Worm (Caenorhabditis elegans) whole organism, L1 larva: Measurements from ENCODE around the gene pro-1.
"Not testable (repeated sequence)": the region's sequence is repeated elsewhere in the genome, so short reads cannot be mapped to it uniquely, and the experiment has no call there.

Experiments
- ama-1 ChIP-seq: fragments of 150-350 bp; optimal IDR thresholded peaks from 2 replicates; lab custom pipeline; 2014
- ceh-82 ChIP-seq, 3 experiments: fragments of 150-350 bp in 1 of 3; sonication (generic microtip) in 2 of 3; optimal IDR thresholded peaks; 2 replicates each; lab custom pipeline; 2014 to 2017; ENCODE audit warnings: missing biosample characterization in 3 of 3, missing genetic modification characterization in 3 of 3
- fkh-4 ChIP-seq: sonication (generic microtip); optimal IDR thresholded peaks from 2 replicates; lab custom pipeline; 2016; ENCODE audit warnings: missing compliant biosample characterization, missing genetic modification characterization, borderline replicate concordance
- nhr-11 ChIP-seq: fragments of 150-350 bp; optimal IDR thresholded peaks from 2 replicates; lab custom pipeline; 2014; ENCODE audit warnings: missing biosample characterization, missing genetic modification characterization
- nhr-76 ChIP-seq: sonication (generic microtip); optimal IDR thresholded peaks from 2 replicates; lab custom pipeline; 2017; ENCODE audit warnings: missing biosample characterization, missing genetic modification characterization
- sox-4 ChIP-seq: sonication (generic microtip); optimal IDR thresholded peaks from 2 replicates; lab custom pipeline; 2016; ENCODE audit warnings: missing genetic modification characterization, missing compliant biosample characterization
- unc-98 ChIP-seq: fragments of 200-800 bp; sonication (Bioruptor generic); IDR thresholded peaks from 2 replicates; pipeline ENCODE4 v1.3.6; 2022; ENCODE audit warnings: missing genetic modification characterization, missing compliant biosample characterization
- ztf-11 ChIP-seq, 2 experiments: sonication (generic microtip); optimal IDR thresholded peaks; 2 replicates each; lab custom pipeline; 2016 to 2017; ENCODE audit warnings: missing genetic modification characterization in 2 of 2, missing biosample characterization in 1 of 2, missing compliant biosample characterization in 1 of 2

ce11 chrII:10493034-10493433 lies 48.8 kb downstream of the pro-1 start, which contains the start of gene ZK666.8:
- TF ChIP-seq nhr-76 (tag; lab: Kevin White, UChicago); ceh-82 (tag; optimal IDR thresholded peaks at IDR 0.05; lab: Kevin White, UChicago); sox-4 (tag; lab: Kevin White, UChicago); nhr-11 (tag; lab: Kevin White, UChicago); unc-98 (GFP tag; lab: Robert Waterston, UW); ztf-11 (tag; optimal IDR thresholded peaks at IDR 0.05; lab: Kevin White, UChicago); ama-1; fkh-4 (tag; lab: Kevin White, UChicago): not testable (repeated sequence)
